Worm (Caenorhabditis elegans) whole organism, L2 larva: ENCODE results near the gene pges-2.

ENCODE experiments used
- dmd-4 ChIP-seq: sonication (generic microtip); optimal IDR thresholded peaks from 2 replicates; lab custom pipeline; 2017; ENCODE audit warnings: missing biosample characterization, missing genetic modification characterization
- lsy-2 ChIP-seq, 2 experiments: fragments of 150-350 bp in 1 of 2; sonication (generic microtip) in 1 of 2; optimal IDR thresholded peaks; 2 replicates each; lab custom pipeline; 2014 to 2017; ENCODE audit warnings: missing biosample characterization in 2 of 2, missing genetic modification characterization in 2 of 2

ce11 chrIV:10368326-10368725, 736 bp upstream of the pges-2 start, which contains the start of gene iars-1:
- no peak for TF ChIP-seq dmd-4
- no peak for TF ChIP-seq lsy-2 (tag; optimal IDR thresholded peaks at IDR 0.05; lab: Kevin White, UChicago)
